Fruit fly (Drosophila melanogaster): ENCODE results near the gene cutlet.

Gene cutlet

DNA sequence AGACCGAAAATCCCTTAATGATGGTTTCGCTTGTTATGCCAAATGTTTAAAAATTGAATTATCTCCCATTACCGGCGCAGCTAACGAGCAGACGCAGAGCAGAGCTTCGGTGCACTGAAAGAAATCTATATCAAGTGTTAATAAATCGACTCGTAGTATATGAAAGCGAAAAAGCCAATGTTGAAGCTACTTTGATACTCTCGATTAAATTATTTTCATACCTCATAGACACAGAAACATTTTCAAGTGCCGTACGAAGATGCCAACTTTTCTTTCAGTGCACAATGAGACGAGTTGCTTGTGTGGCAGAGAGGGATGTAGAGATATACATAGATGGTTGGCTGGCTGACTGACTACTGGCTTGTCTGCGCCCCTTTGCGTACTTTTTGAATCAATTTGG is 35.8 kb downstream of the cutlet start (continued):
- TF ChIP-seq CG10209 (GFP tag; optimal IDR thresholded peaks at IDR 0.05) (no peak), CG14965 (GFP tag; optimal IDR thresholded peaks at IDR 0.05; ENCODE audit: borderline replicate concordance) (no peak), psq (GFP tag; optimal IDR thresholded peaks at IDR 0.05) (no peak), vvl (GFP tag; IDR thresholded peaks at IDR 0.05) (0 out of 2 replicates have a peak, but pooled peaks have one; percentile 19), Hr39 (optimal IDR thresholded peaks at IDR 0.05) (no peak), lilli (GFP tag; optimal IDR thresholded peaks at IDR 0.05) (peak; percentile 9), Sox102F (GFP tag; optimal IDR thresholded peaks at IDR 0.05) (peak; percentile 25), Jarid2 (GFP tag; optimal IDR thresholded peaks at IDR 0.05) (no peak), CG7745 (tag; optimal IDR thresholded peaks at IDR 0.05) (no peak), ssp (GFP tag; IDR thresholded peaks at IDR 0.05) (no peak), CG18262 (tag; optimal IDR thresholded peaks at IDR 0.05) (peak; percentile 53), CG3838 (GFP tag; optimal IDR thresholded peaks at IDR 0.05) (no peak), dmrt99B (tag; optimal IDR thresholded peaks at IDR 0.05) (peak; percentile 57), CG7928 (GFP tag; optimal IDR thresholded peaks at IDR 0.05) (no peak), CG11456 (GFP tag; IDR thresholded peaks at IDR 0.05) (no peak), CG16815 (GFP tag; optimal IDR thresholded peaks at IDR 0.05) (peak; percentile 8), sisA (GFP tag; IDR thresholded peaks at IDR 0.05) (peak; percentile 63), CG2120 (GFP tag; optimal IDR thresholded peaks at IDR 0.05) (no peak), CG13123 (GFP tag; optimal IDR thresholded peaks at IDR 0.05) (no peak), tin (GFP tag; optimal IDR thresholded peaks at IDR 0.05) (peak; percentile 31), CG18011 (GFP tag; optimal IDR thresholded peaks at IDR 0.05) (no peak), h (optimal IDR thresholded peaks at IDR 0.05) (no peak), CG4854 (GFP tag; optimal IDR thresholded peaks at IDR 0.05) (no peak), ttk (GFP tag; IDR thresholded peaks at IDR 0.05) (0 out of 2 replicates have a peak, but pooled peaks have one; percentile 20), chinmo (GFP tag; IDR thresholded peaks at IDR 0.05; ENCODE audit: partially characterized antibody) (no peak), Dfd (GFP tag; optimal IDR thresholded peaks at IDR 0.05) (no peak), Opbp (GFP tag; IDR thresholded peaks at IDR 0.05; ENCODE audit: partially characterized antibody) (no peak), nerfin-1 (tag; optimal IDR thresholded peaks at IDR 0.05) (peak; percentile 19), E2f1 (GFP tag; IDR thresholded peaks at IDR 0.05) (peak; percentile 46; the same call in 1 of the 2 replicates), Oaz (GFP tag; IDR thresholded peaks at IDR 0.05) (no peak), CG11504 (tag; optimal IDR thresholded peaks at IDR 0.05) (no peak), CG8281 (tag; optimal IDR thresholded peaks at IDR 0.05) (no peak), CG34376 (GFP tag; optimal IDR thresholded peaks at IDR 0.05) (no peak), CG12391 (tag; optimal IDR thresholded peaks at IDR 0.05) (peak; percentile 29), zf30C (GFP tag; optimal IDR thresholded peaks at IDR 0.05) (peak; percentile 14), CG1233 (GFP tag; optimal IDR thresholded peaks at IDR 0.05) (no peak), CG6175 (GFP tag; IDR thresholded peaks at IDR 0.05) (no peak), CG10654 (GFP tag; optimal IDR thresholded peaks at IDR 0.05) (no peak), CG17802 (tag; optimal IDR thresholded peaks at IDR 0.05) (peak; percentile 15), CG1647 (GFP tag; optimal IDR thresholded peaks at IDR 0.05) (no peak), CG4820 (GFP tag; optimal IDR thresholded peaks at IDR 0.05) (peak; percentile 47), D19A (tag; optimal IDR thresholded peaks at IDR 0.05) (peak; percentile 25), chn (GFP tag; optimal IDR thresholded peaks at IDR 0.05) (peak; percentile 12), wdn (GFP tag; IDR thresholded peaks at IDR 0.05) (no peak), CG1603 (tag; optimal IDR thresholded peaks at IDR 0.05) (peak; percentile 57), Pdp1 (GFP tag; optimal IDR thresholded peaks at IDR 0.05) (peak; percentile 5), bcd (GFP tag; optimal IDR thresholded peaks at IDR 0.05) (peak; percentile 10), corto (GFP tag; optimal IDR thresholded peaks at IDR 0.05) (no peak), lov (optimal IDR thresholded peaks at IDR 0.05) (no peak), lov (GFP tag; IDR thresholded peaks at IDR 0.05) (no peak), eyg (GFP tag; optimal IDR thresholded peaks at IDR 0.05) (no peak), CG6654 (GFP tag; optimal IDR thresholded peaks at IDR 0.05) (no peak)

Data from whole organism, embryonic.